Fruit fly (Drosophila melanogaster): ENCODE data around the gene CG5989.

DNA sequence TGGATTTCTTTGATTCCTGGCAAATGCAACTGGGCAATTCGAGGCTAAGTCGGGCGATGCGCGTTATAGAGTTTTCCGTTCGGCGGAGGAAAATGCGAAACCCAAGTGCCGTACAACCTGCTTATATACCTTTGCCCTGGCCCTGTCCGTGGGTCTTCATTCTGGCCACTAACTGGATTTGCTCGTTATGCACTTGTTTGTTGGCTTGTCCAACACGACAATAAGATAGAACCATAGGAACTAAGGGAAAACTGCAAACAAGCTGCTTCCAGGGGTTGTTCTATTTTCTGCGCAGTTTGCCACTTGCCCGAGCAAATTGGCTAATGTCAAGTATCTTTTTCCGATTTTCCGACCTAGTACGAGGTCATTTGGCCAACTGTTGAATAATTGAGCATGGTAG, 44.9 kb upstream of the CG5989 start, which contains the start of gene Arr2:
- TF ChIP-seq EcR (GFP tag; optimal IDR thresholded peaks at IDR 0.05) = no peak
- TF ChIP-seq CG10348 (GFP tag; IDR thresholded peaks at IDR 0.05) = no peak
- no peak for TF ChIP-seq CG13204 (GFP tag; optimal IDR thresholded peaks at IDR 0.05)
- TF ChIP-seq CG15710 (tag; optimal IDR thresholded peaks at IDR 0.05) = no peak
- TF ChIP-seq CG8159 (tag; optimal IDR thresholded peaks at IDR 0.05) = no peak
- no peak for TF ChIP-seq CG9948 (tag; optimal IDR thresholded peaks at IDR 0.05)

Data from whole organism, pupa.